Worm (Caenorhabditis elegans) whole organism, young adult: ENCODE results near the gene ebax-1.

Experiments used
- B0019.2 ChIP-seq: fragments of 200-800 bp; sonication (Bioruptor generic); conservative IDR thresholded peaks from 2 replicates; pipeline ENCODE4 v1.3.6; 2022; ENCODE audit warnings: missing genetic modification reagents, missing genetic modification characterization, missing compliant biosample characterization
- B0035.1 ChIP-seq: sonication (generic microtip); optimal IDR thresholded peaks from 2 replicates; lab custom pipeline; 2016; ENCODE audit warnings: missing genetic modification characterization, mild to moderate bottlenecking, missing compliant biosample characterization, missing genotype, missing genetic modification reagents
- B0336.3 ChIP-seq: fragments of 200-800 bp; sonication (Bioruptor generic); IDR thresholded peaks from 2 replicates; pipeline ENCODE4 v1.3.6; 2022; ENCODE audit warnings: missing genetic modification characterization, missing compliant biosample characterization
- C17E4.6 ChIP-seq: fragments of 200-800 bp; sonication (Bioruptor generic); IDR thresholded peaks from 2 replicates; pipeline ENCODE4 v1.3.6; 2022; ENCODE audit warnings: missing genetic modification reagents, missing genetic modification characterization, missing compliant biosample characterization
- F22D6.2 ChIP-seq: sonication (generic microtip); optimal IDR thresholded peaks from 2 replicates; lab custom pipeline; 2016; ENCODE audit warnings: mild to moderate bottlenecking, missing genetic modification characterization, missing compliant biosample characterization
- F23B12.7 ChIP-seq: sonication (generic microtip); optimal IDR thresholded peaks from 2 replicates; lab custom pipeline; 2017; ENCODE audit warnings: missing genetic modification characterization, mild to moderate bottlenecking, missing compliant biosample characterization, antibody characterized with exemption, moderate library complexity; ENCODE audit not compliant: insufficient read depth
- F33H1.4 ChIP-seq: fragments of 200-800 bp; sonication (Bioruptor generic); IDR thresholded peaks from 2 replicates; pipeline ENCODE4 v1.3.6; 2022; ENCODE audit warnings: missing genetic modification reagents, missing genetic modification characterization, missing compliant biosample characterization
- F57C9.4 ChIP-seq: sonication (generic microtip); optimal IDR thresholded peaks from 2 replicates; lab custom pipeline; 2017; ENCODE audit warnings: mild to moderate bottlenecking, missing genetic modification characterization, missing compliant biosample characterization
- K12H6.12 ChIP-seq: fragments of 200-800 bp; sonication (Bioruptor generic); optimal IDR thresholded peaks from 2 replicates; lab custom pipeline; 2018; ENCODE audit warnings: mild to moderate bottlenecking, missing genetic modification characterization, missing compliant biosample characterization
- Y67H2A.10 ChIP-seq: fragments of 200-800 bp; sonication (Bioruptor generic); conservative IDR thresholded peaks from 2 replicates; pipeline ENCODE4 v1.3.6; 2022; ENCODE audit warnings: missing genetic modification reagents, missing genetic modification characterization, missing compliant biosample characterization
- aptf-2 ChIP-seq: fragments of 200-800 bp; sonication (Bioruptor generic); conservative IDR thresholded peaks from 2 replicates; pipeline ENCODE4 v1.3.6; 2022; ENCODE audit warnings: missing genetic modification reagents, missing genetic modification characterization, missing compliant biosample characterization
- aptf-3 ChIP-seq: fragments of 200-800 bp; sonication (Bioruptor generic); IDR thresholded peaks from 2 replicates; pipeline ENCODE4 v1.3.6; 2022; ENCODE audit warnings: missing genetic modification characterization, missing compliant biosample characterization
- atf-7 ChIP-seq: sonication (generic microtip); optimal IDR thresholded peaks from 2 replicates; lab custom pipeline; 2017; ENCODE audit warnings: mild to moderate bottlenecking, missing genetic modification characterization, missing compliant biosample characterization
- athp-1 ChIP-seq: sonication (generic microtip); optimal IDR thresholded peaks from 2 replicates; lab custom pipeline; 2017; ENCODE audit warnings: mild to moderate bottlenecking, missing genetic modification characterization, missing compliant biosample characterization
- attf-3 ChIP-seq: fragments of 200-800 bp; sonication (Bioruptor generic); conservative IDR thresholded peaks from 2 replicates; pipeline ENCODE4 v1.3.6; 2022; ENCODE audit warnings: missing genetic modification reagents, missing genetic modification characterization, missing compliant biosample characterization
- cebp-2 ChIP-seq: fragments of 200-800 bp; sonication (Bioruptor generic); IDR thresholded peaks from 2 replicates; pipeline ENCODE4 v1.3.6; 2022; ENCODE audit warnings: missing genetic modification characterization, missing compliant biosample characterization
- ceh-27 ChIP-seq: fragments of 200-800 bp; sonication (Bioruptor generic); optimal IDR thresholded peaks from 2 replicates; lab custom pipeline; 2018; ENCODE audit warnings: mild to moderate bottlenecking, missing genetic modification characterization, moderate library complexity, missing compliant biosample characterization
- die-1 ChIP-seq: sonication (generic microtip); optimal IDR thresholded peaks from 2 replicates; lab custom pipeline; 2016; ENCODE audit warnings: missing genotype, mild to moderate bottlenecking, missing genetic modification characterization, missing compliant biosample characterization
- dpl-1 ChIP-seq: fragments of 150-350 bp; optimal IDR thresholded peaks from 2 replicates; lab custom pipeline; 2014; ENCODE audit warnings: missing biosample characterization, missing genetic modification reagents, missing genetic modification characterization
- egrh-3 ChIP-seq: fragments of 200-800 bp; sonication (Bioruptor generic); IDR thresholded peaks from 2 replicates; pipeline ENCODE4 v1.3.6; 2022; ENCODE audit warnings: missing genetic modification reagents, missing genetic modification characterization, missing compliant biosample characterization
- ekl-4 ChIP-seq: fragments of 200-800 bp; sonication (Bioruptor generic); IDR thresholded peaks from 2 replicates; pipeline ENCODE4 v1.3.6; 2022; ENCODE audit warnings: missing genetic modification reagents, missing genetic modification characterization, missing compliant biosample characterization
- gei-17 ChIP-seq: fragments of 200-800 bp; sonication (Bioruptor generic); optimal IDR thresholded peaks from 2 replicates; lab custom pipeline; 2018; ENCODE audit warnings: mild to moderate bottlenecking, missing genetic modification characterization, missing compliant biosample characterization
- hlh-26 ChIP-seq: fragments of 200-800 bp; sonication (Bioruptor generic); conservative IDR thresholded peaks from 2 replicates; pipeline ENCODE4 v1.3.6; 2022; ENCODE audit warnings: missing genetic modification reagents, missing genetic modification characterization, missing compliant biosample characterization
- hmg-20 ChIP-seq: fragments of 200-800 bp; sonication (Bioruptor generic); IDR thresholded peaks from 2 replicates; pipeline ENCODE4 v1.3.6; 2022; ENCODE audit warnings: missing genetic modification reagents, missing genetic modification characterization, missing compliant biosample characterization
- let-607 ChIP-seq, 2 experiments: fragments of 200-800 bp in 1 of 2; sonication (Bioruptor generic) in 1 of 2; sonication (generic microtip) in 1 of 2; optimal IDR thresholded peaks; 2 replicates each; lab custom pipeline; 2016 to 2018; ENCODE audit warnings: mild to moderate bottlenecking in 2 of 2, missing compliant biosample characterization in 2 of 2, missing genetic modification characterization in 2 of 2, moderate library complexity in 2 of 2, missing genotype in 1 of 2
- lin-35 ChIP-seq, 3 experiments: fragments of 150-350 bp in 2 of 3; sonication (generic microtip) in 1 of 3; optimal IDR thresholded peaks; 2 replicates each; lab custom pipeline; 2014 to 2018; ENCODE audit warnings: missing biosample characterization in 3 of 3, missing genetic modification characterization in 3 of 3, missing genetic modification reagents in 3 of 3
- madf-6 ChIP-seq: fragments of 200-800 bp; sonication (Bioruptor generic); IDR thresholded peaks from 2 replicates; pipeline ENCODE4 v1.3.6; 2022; ENCODE audit warnings: missing genetic modification reagents, missing genetic modification characterization, missing compliant biosample characterization
- mcd-1 ChIP-seq: fragments of 200-800 bp; sonication (Bioruptor generic); IDR thresholded peaks from 2 replicates; pipeline ENCODE4 v1.3.6; 2022; ENCODE audit warnings: missing genetic modification reagents, missing genetic modification characterization, missing compliant biosample characterization
- nhr-120 ChIP-seq: fragments of 200-800 bp; sonication (Bioruptor generic); IDR thresholded peaks from 2 replicates; pipeline ENCODE4 v1.3.6; 2022; ENCODE audit warnings: missing genetic modification characterization, missing compliant biosample characterization
- nhr-179 ChIP-seq: sonication (generic microtip); optimal IDR thresholded peaks from 2 replicates; lab custom pipeline; 2016; ENCODE audit warnings: mild to moderate bottlenecking, missing genetic modification characterization, missing compliant biosample characterization
- nhr-80 ChIP-seq: sonication (generic microtip); optimal IDR thresholded peaks from 2 replicates; lab custom pipeline; 2016; ENCODE audit warnings: missing genetic modification characterization, missing compliant biosample characterization
- nhr-90 ChIP-seq: sonication (generic microtip); optimal IDR thresholded peaks from 2 replicates; lab custom pipeline; 2016; ENCODE audit warnings: missing genotype, mild to moderate bottlenecking, missing genetic modification characterization, missing compliant biosample characterization
- pbrm-1 ChIP-seq: fragments of 200-800 bp; sonication (Bioruptor generic); IDR thresholded peaks from 2 replicates; pipeline ENCODE4 v1.3.6; 2022; ENCODE audit warnings: missing genetic modification reagents, missing genetic modification characterization, missing compliant biosample characterization
- rcor-1 ChIP-seq: fragments of 200-800 bp; sonication (Bioruptor generic); IDR thresholded peaks from 2 replicates; pipeline ENCODE4 v1.3.6; 2022; ENCODE audit warnings: missing genetic modification reagents, missing genetic modification characterization, missing compliant biosample characterization
- snpc-1.3 ChIP-seq: sonication (generic microtip); optimal IDR thresholded peaks from 2 replicates; lab custom pipeline; 2017; ENCODE audit warnings: missing genetic modification characterization, mild to moderate bottlenecking, missing compliant biosample characterization, antibody characterized with exemption, moderate library complexity, missing genotype, missing genetic modification reagents; ENCODE audit not compliant: insufficient read depth
- snpc-4 ChIP-seq, 5 experiments: fragments of 150-350 bp in 1 of 5; sonication (generic microtip) in 4 of 5; optimal IDR thresholded peaks; 2 replicates each; lab custom pipeline; 2014 to 2018; ENCODE audit warnings: missing genetic modification characterization in 5 of 5, missing biosample characterization in 3 of 5, antibody characterized with exemption in 2 of 5, mild to moderate bottlenecking in 2 of 5, missing compliant biosample characterization in 2 of 5, missing genotype in 2 of 5, moderate library complexity in 2 of 5, missing genetic modification reagents in 1 of 5
- sptf-2 ChIP-seq: fragments of 200-800 bp; sonication (Bioruptor generic); optimal IDR thresholded peaks from 2 replicates; lab custom pipeline; 2018; ENCODE audit warnings: mild to moderate bottlenecking, missing genetic modification characterization, missing compliant biosample characterization
- tbx-9 ChIP-seq: sonication (generic microtip); optimal IDR thresholded peaks from 2 replicates; lab custom pipeline; 2016; ENCODE audit warnings: borderline replicate concordance, missing genetic modification characterization, inconsistent platforms, missing compliant biosample characterization
- unc-62 ChIP-seq: fragments of 150-350 bp; optimal IDR thresholded peaks from 2 replicates; lab custom pipeline; 2014; ENCODE audit warnings: missing biosample characterization, missing genetic modification reagents, missing genetic modification characterization
- zfh-2 ChIP-seq: fragments of 200-800 bp; sonication (Bioruptor generic); conservative IDR thresholded peaks from 2 replicates; pipeline ENCODE4 v1.3.6; 2022; ENCODE audit warnings: missing genetic modification reagents, missing genetic modification characterization, missing compliant biosample characterization
- ztf-18 ChIP-seq: sonication (generic microtip); optimal IDR thresholded peaks from 2 replicates; lab custom pipeline; 2016; ENCODE audit warnings: missing genotype, mild to moderate bottlenecking, missing genetic modification characterization, missing compliant biosample characterization
- ztf-22 ChIP-seq: fragments of 200-800 bp; sonication (Bioruptor generic); optimal IDR thresholded peaks from 2 replicates; lab custom pipeline; 2018; ENCODE audit warnings: mild to moderate bottlenecking, missing genetic modification characterization, moderate library complexity, missing compliant biosample characterization
- ztf-26 ChIP-seq: sonication (generic microtip); optimal IDR thresholded peaks from 2 replicates; lab custom pipeline; 2017; ENCODE audit warnings: missing genetic modification characterization, missing compliant biosample characterization
- ztf-28 ChIP-seq: fragments of 200-800 bp; sonication (Bioruptor generic); IDR thresholded peaks from 2 replicates; pipeline ENCODE4 v1.3.6; 2022; ENCODE audit warnings: missing genetic modification reagents, missing genetic modification characterization, missing compliant biosample characterization
- ztf-3 ChIP-seq: fragments of 200-800 bp; sonication (Bioruptor generic); optimal IDR thresholded peaks from 2 replicates; lab custom pipeline; 2018; ENCODE audit warnings: mild to moderate bottlenecking, missing genetic modification characterization, missing compliant biosample characterization

Gene ebax-1

DNA sequence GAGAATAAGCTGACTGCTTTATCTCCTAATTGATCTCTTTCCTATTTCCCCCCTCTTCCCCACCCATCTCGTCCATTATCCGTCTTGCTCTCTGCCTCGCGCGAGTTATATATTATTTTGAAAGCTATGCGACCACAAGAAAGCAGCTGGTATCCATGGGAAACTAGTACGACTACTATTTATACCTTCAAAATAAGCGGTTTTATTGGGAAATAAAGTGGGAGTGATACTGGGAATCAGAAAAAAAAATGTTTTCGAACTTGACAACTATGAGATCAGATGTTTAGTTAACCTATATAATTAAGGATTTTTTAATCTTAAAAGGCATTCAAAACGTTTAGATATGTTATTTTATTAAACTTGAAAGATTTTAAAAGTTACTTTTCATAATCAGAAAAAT lies 52.9 kb downstream of the ebax-1 start:
- TF ChIP-seq dpl-1 (GFP tag; lab: Kevin White, UChicago) (no peak), ztf-28 (GFP tag; lab: Robert Waterston, UW) (no peak), B0336.3 (GFP tag; lab: Robert Waterston, UW) (no peak), sptf-2 (no peak), aptf-3 (GFP tag; lab: Robert Waterston, UW) (no peak), attf-3 (GFP tag; lab: Robert Waterston, UW) (no peak), lin-35 (GFP tag; optimal IDR thresholded peaks at IDR 0.05; lab: Kevin White, UChicago) (no peak), hlh-26 (no peak), atf-7 (tag; lab: Kevin White, UChicago) (no peak), athp-1 (tag; lab: Kevin White, UChicago) (no peak), C17E4.6 (GFP tag; lab: Robert Waterston, UW) (no peak), F33H1.4 (GFP tag; lab: Robert Waterston, UW) (no peak), madf-6 (no peak), K12H6.12 (tag; lab: Kevin White, UChicago) (no peak)

DNA sequence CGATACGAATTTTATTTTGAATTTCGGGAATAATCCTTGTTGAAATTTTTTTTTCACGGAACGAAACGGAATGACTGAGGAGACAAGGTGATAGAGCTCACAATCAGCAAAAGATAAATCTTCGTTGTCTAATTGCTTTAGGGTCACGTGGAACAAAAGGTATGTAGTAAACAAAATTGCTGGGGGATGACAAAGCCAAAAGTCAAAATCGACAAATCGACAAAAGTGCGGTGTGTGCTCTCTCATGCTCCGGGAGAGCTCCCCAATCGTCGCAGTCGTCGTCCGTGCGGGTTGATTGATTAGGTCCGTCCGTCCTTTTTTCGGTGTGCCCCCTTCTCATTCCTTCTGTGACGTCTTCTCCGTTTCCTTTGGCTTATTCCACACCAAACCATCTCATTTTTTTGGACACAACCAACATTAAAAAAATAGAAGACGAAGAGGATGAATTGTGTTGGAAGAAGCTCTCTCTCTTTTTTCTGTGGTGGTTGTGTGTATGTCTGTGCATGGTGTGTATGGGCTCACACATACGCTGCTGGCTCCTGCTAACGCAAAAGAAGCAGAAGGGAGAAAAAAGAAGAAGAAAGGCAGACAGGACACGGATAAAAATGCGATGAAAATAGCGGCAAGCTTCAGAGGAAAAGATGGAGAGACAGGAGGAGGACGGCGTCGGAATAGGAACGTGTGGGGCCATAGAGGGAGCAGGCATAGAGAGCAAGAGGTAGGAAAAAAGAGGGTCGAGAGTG lies 55.0 kb downstream of the ebax-1 start:
- TF ChIP-seq let-607 (tag; optimal IDR thresholded peaks at IDR 0.05; lab: Kevin White, UChicago) (no peak), ceh-27 (GFP tag; lab: Kevin White, UChicago) (no peak), tbx-9 (tag; lab: Kevin White, UChicago) (no peak), cebp-2 (GFP tag; lab: Robert Waterston, UW) (no peak), pbrm-1 (GFP tag; lab: Robert Waterston, UW) (no peak), nhr-179 (no peak), B0336.3 (GFP tag; lab: Robert Waterston, UW) (no peak), K12H6.12 (tag; lab: Kevin White, UChicago) (peak; percentile 36), F22D6.2 (no peak), F57C9.4 (tag; lab: Kevin White, UChicago) (no peak), B0019.2 (no peak), ekl-4 (GFP tag; lab: Robert Waterston, UW) (no peak), zfh-2 (GFP tag; lab: Robert Waterston, UW) (peak; percentile 76), ztf-18 (tag; lab: Kevin White, UChicago) (peak; percentile 14), rcor-1 (GFP tag; lab: Robert Waterston, UW) (no peak), athp-1 (tag; lab: Kevin White, UChicago) (no peak), nhr-80 (tag; lab: Kevin White, UChicago) (no peak), unc-62 (GFP tag; lab: Kevin White, UChicago) (no peak), gei-17 (GFP tag; lab: Kevin White, UChicago) (no peak), aptf-2 (GFP tag; lab: Robert Waterston, UW) (no peak), mcd-1 (GFP tag; lab: Robert Waterston, UW) (no peak), ztf-3 (no peak), egrh-3 (GFP tag; lab: Robert Waterston, UW) (0 out of 2 replicates have a peak, but pooled peaks have one; percentile 48), snpc-1.3 (tag; lab: Kevin White, UChicago) (no peak), ztf-22 (GFP tag; lab: Kevin White, UChicago) (no peak), B0035.1 (peak; percentile 20), die-1 (peak; percentile 3), F23B12.7 (tag; lab: Kevin White, UChicago) (peak; percentile 19), nhr-90 (tag; lab: Kevin White, UChicago) (no peak), ztf-28 (GFP tag; lab: Robert Waterston, UW) (no peak), ztf-26 (tag; lab: Kevin White, UChicago) (no peak), lin-35 (GFP tag; optimal IDR thresholded peaks at IDR 0.05; lab: Kevin White, UChicago) (peak in 1 of 3 experiments; percentile 43), snpc-4 (GFP tag; optimal IDR thresholded peaks at IDR 0.05; lab: Kevin White, UChicago) (no peak), snpc-4 (tag; optimal IDR thresholded peaks at IDR 0.05; lab: Kevin White, UChicago) (peak in 2 of 4 experiments; percentile 7 to 18), hmg-20 (GFP tag; lab: Robert Waterston, UW) (no peak), Y67H2A.10 (GFP tag; lab: Robert Waterston, UW) (no peak), nhr-120 (no peak), madf-6 (no peak)
